Worm (Caenorhabditis elegans): Measurements from ENCODE around the gene F41H10.1.

The F41H10.1 gene

DNA sequence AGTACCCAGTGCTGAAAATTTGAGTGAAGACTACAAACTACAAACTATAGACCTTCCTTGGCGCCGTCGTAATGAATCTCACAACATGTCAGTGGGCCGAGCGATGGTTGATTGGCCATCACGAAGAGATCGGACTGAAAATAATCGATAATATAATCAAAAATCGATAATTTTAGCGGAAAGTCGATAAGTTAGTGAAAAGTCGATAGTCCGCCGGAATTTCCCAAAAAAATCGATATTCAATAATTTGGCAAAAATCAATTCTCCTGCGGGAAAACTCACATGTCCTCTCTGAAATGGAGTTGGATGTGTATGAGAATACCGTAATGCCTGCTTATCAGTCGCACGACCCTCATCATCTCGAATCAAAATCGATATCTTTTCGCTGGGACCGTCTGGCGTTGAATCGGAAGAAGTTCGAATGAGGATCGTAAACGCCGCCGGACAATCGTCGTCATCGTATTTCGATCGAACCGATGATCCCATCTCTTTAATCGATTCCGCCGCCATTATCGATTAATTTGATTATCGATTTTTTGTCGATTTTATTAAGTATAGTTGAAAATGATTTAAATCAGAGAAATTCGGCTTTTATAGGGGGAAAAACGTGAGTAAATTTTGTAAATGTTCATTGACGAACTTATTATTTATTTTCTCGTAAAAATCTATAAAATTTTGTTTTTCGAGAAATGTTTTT is 29.1 kb downstream of the F41H10.1 start, which contains the start of gene ZK616.8:
ZK616.8 (minus strand) TSS at position 553 of the 697 bp plus-strand sequence.
- TF ChIP-seq rnt-1 (tag; optimal IDR thresholded peaks at IDR 0.05) = no peak
- TF ChIP-seq nhr-28 (tag; optimal IDR thresholded peaks at IDR 0.05) = no peak
- TF ChIP-seq skn-1 (tag; optimal IDR thresholded peaks at IDR 0.05) = no peak
- TF ChIP-seq mep-1 (tag; optimal IDR thresholded peaks at IDR 0.05) = no peak

DNA sequence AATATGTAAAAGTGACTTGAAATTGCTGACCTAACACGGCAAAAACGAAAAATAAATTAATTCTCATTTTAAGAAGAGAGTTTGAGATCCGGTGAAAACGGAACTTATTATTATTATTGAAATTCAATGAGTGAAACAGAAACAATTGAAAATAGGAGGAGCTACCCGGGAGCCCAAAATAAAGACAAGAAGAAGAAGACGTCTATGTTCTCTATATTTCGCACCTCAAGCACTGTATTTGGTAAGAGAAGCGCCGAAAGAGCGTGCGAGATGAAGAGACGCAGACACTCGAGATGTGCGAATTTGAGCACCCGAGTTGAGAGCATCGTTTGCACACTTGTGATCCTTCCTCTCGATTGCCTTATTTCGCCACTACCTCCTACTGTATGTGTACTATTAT is 33.0 kb downstream of the F41H10.1 start, which contains the start of gene spp-7:
spp-7 (minus strand) TSS at position 101 of the 400 bp plus-strand sequence.
- no peak for TF ChIP-seq mab-9 (GFP tag; IDR thresholded peaks at IDR 0.05)
- no peak for TF ChIP-seq zip-4 (GFP tag; optimal IDR thresholded peaks at IDR 0.05)
- no peak for TF ChIP-seq unc-98 (GFP tag; IDR thresholded peaks at IDR 0.05)
- TF ChIP-seq unc-130 (tag; optimal IDR thresholded peaks at IDR 0.05) = no peak
- no peak for TF ChIP-seq mep-1 (tag; optimal IDR thresholded peaks at IDR 0.05)
- no peak for TF ChIP-seq tbx-2 (tag; optimal IDR thresholded peaks at IDR 0.05)
- no peak for TF ChIP-seq lin-13 (GFP tag; optimal IDR thresholded peaks at IDR 0.05)
- TF ChIP-seq lin-15B (tag; optimal IDR thresholded peaks at IDR 0.05) = no peak
- TF ChIP-seq ztf-11 (tag; optimal IDR thresholded peaks at IDR 0.05) = no peak
- no peak for TF ChIP-seq unc-30 (tag; optimal IDR thresholded peaks at IDR 0.05)
- TF ChIP-seq lin-14 (GFP tag; optimal IDR thresholded peaks at IDR 0.05) = no peak

DNA sequence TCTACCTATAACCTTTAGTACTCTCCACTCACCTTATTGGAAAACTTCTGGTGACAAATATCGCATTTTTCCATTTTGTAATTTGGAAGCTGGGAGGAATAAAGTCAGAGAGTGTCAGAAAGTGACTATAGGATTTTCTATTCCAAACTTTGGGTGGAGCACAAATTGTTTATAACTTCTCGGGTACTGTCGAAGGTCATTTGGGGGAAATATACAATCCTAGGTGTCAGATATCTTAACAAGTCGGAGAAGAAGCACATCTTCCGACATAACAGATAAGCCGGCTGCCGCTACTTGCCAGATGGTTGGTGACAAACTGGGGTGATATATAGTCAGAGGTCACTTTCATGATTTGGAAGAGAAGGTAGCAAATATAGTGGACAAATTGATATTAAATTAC is 36.4 kb downstream of the F41H10.1 start, which contains the start of gene ehn-3:
ehn-3 (minus strand) TSS at position 101 of the 400 bp plus-strand sequence.
- TF ChIP-seq xbp-1 (tag; optimal IDR thresholded peaks at IDR 0.05) (no peak), pqm-1 (tag; optimal IDR thresholded peaks at IDR 0.05) (no peak), dsc-1 (tag; optimal IDR thresholded peaks at IDR 0.05) (no peak), snpc-4 (tag; optimal IDR thresholded peaks at IDR 0.05) (no peak), fkh-8 (tag; optimal IDR thresholded peaks at IDR 0.05) (no peak), hlh-17 (GFP tag; optimal IDR thresholded peaks at IDR 0.05; ENCODE audit: borderline replicate concordance) (no peak), lsy-2 (tag; optimal IDR thresholded peaks at IDR 0.05) (no peak), fkh-4 (tag; optimal IDR thresholded peaks at IDR 0.05; ENCODE audit: borderline replicate concordance) (no peak), tbx-2 (tag; optimal IDR thresholded peaks at IDR 0.05) (no peak), nhr-20 (tag; optimal IDR thresholded peaks at IDR 0.05) (no peak), lin-39 (tag; optimal IDR thresholded peaks at IDR 0.05) (no peak), nhr-11 (tag; optimal IDR thresholded peaks at IDR 0.05) (no peak), vab-15 (tag; optimal IDR thresholded peaks at IDR 0.05) (no peak), lin-15B (tag; optimal IDR thresholded peaks at IDR 0.05) (no peak), mef-2 (tag; optimal IDR thresholded peaks at IDR 0.05) (no peak), nhr-85 (tag) (no peak), efl-3 (GFP tag; optimal IDR thresholded peaks at IDR 0.05) (no peak), grh-1 (GFP tag; IDR thresholded peaks at IDR 0.05) (no peak), jun-1 (tag; optimal IDR thresholded peaks at IDR 0.05) (no peak)
